Worm (Caenorhabditis elegans): Measurements from ENCODE around the gene sad-1.

sad-1 gene

DNA sequence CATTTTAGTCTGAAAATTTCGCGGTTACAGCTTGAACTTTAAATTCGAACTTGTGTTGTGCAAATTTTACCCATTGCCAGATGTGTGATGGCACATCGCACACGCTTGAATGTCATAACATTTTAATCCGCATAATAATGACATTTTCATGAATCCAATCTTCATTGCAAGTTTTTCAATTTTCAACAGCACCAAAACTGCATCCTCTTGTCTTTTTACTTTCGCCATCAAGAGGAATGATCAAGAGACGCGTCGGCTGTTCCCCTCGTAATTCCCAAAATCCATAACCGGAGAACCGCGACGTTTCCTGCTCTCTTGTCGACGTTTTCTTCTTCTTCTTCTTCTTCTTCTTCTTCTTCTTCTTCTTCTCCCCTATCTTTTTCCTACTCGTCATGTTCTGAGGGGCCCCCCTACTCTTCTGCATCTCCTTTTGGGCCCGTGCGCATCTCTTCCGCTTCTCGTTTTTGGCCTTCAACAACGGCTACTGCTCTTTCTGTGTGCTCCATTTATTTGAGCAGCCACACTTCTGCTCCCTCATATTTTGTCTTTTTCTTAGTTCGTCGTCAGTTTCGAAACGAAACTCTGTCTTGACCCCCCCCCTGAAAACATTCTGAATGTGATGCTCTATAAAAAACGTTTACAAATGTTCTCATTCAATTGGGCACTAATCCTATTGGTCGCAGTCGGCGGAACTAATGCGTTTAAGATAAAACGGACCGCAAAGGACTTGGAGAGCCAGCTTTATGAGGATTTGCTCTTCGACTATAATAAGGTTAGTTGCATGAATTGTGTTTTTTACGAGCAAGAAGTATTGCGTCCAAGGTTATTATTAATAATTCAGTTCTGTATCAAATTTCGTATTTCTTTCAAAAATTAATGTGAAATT lies 32.2 kb upstream of the sad-1 start, which contains the start of gene acr-12:
acr-12 (plus strand) TSS at position 430 of the 886 bp plus-strand sequence.
- TF ChIP-seq tbx-37 (GFP tag; conservative IDR thresholded peaks at IDR 0.05) (no peak), flt-1 (GFP tag; IDR thresholded peaks at IDR 0.05) (no peak), hnd-1 (tag; optimal IDR thresholded peaks at IDR 0.05) (no peak), hmg-4 (GFP tag; optimal IDR thresholded peaks at IDR 0.05) (peak; percentile 16)

DNA sequence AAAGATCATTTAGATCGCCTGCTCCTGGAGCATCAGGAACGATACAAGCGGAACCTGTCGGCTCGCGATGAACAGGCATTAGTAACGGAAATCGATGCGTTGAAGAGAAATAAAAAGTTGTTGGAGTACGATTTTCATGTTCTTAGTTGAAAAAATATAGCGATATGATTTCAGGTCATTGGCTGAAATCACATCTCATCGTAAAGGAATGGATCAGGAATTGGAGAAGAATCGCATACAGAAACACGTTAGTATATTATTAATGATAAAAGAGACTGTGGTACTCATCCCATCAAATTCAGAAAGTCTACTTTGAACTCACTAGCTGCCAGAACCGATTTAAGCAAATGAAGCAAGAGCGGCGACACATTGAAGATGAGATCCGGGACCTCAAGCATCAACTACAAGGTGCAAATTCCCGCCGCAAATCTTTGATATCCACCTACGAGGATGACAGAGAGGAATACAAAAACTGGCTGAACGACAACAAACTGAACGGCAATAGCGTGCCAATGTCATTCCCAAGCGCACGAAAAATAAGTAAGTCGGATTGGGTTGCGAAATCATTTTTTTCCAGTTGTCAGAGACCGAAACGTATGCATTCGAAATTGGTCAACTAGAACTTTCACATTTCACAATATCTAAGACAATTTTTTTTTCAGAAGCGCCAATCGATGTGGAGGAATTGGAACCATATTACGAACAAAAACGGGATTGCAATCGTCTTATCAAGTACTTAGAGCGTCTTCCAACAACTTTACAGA lies 29.7 kb upstream of the sad-1 start:
- no peak for TF ChIP-seq ets-7 (tag; optimal IDR thresholded peaks at IDR 0.05)
- TF ChIP-seq B0310.2 (tag; optimal IDR thresholded peaks at IDR 0.05) = no peak
- TF ChIP-seq pes-1 (GFP tag; IDR thresholded peaks at IDR 0.05) = no peak
- TF ChIP-seq tbx-37 (GFP tag; conservative IDR thresholded peaks at IDR 0.05) = no peak
- no peak for TF ChIP-seq aly-1 (tag; optimal IDR thresholded peaks at IDR 0.05)
- no peak for TF ChIP-seq scrt-1 (GFP tag; IDR thresholded peaks at IDR 0.05)

DNA sequence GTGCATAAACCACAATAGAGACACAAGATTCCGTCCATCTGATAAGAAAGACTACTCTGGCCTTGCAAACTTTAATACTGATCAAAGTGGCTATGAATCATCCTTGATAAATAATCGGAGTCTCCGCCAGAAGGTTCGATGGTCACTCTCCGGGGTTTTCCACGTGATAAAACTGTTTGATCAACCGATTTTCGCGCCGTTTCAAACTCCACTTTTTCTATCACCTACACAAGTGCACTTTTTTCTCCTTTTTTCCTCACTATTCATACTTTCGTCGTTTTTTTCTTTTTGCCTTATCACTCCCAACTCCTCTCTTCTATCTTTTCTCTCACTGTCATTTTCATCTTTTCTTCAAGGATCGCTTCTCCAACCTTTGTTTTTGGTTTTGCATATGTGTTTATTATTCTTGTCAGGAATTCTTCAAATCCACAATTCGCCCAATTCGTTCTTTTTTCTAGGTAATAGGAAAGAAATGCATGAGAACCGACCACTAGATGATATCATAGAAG lies 28.2 kb upstream of the sad-1 start, which contains the start of gene F18H3.4:
F18H3.4 (plus strand) TSS at position 459 of the 509 bp plus-strand sequence.
- no peak for TF ChIP-seq sea-1 (GFP tag; conservative IDR thresholded peaks at IDR 0.05)
- TF ChIP-seq aly-1 (tag; optimal IDR thresholded peaks at IDR 0.05) = no peak
- TF ChIP-seq scrt-1 (GFP tag; IDR thresholded peaks at IDR 0.05) = no peak
- TF ChIP-seq tra-4 (tag; optimal IDR thresholded peaks at IDR 0.05) = no peak
- TF ChIP-seq tbx-11 (GFP tag; IDR thresholded peaks at IDR 0.05) = no peak

DNA sequence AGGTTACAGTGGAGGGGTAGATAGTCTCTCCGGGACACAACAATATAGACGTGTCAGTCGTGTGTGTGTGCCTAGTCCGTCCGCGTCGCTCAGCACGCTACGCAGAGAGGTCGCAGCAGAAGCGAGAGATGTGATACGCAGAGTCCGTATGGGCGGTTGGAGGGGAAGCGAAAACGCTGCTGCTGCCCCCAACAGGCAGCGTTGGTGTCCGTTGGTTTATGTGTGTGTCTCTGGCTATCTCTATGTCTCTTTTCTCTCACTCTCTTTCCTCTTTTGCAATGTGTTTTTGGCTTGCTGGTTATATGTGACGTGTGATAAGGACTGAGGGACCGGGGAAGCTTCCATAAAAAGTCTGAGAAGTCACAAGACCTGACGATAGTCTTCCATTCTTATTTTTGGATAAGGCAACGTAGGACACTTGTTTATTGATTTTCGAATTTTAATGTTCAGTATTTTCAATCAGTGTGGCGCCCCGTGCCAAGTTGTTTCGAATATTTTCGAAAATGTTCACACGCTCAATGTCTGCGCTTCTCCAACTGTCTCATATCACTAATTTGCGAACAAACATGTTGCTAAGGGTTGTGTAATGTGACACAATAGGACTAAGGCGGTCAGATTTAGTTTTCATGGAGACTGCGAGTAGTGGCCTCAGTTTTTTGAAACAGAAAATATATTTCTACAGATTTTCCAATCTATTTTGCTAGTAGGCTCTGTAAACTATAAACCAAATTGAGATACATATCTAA lies 27.1 kb upstream of the sad-1 start, which contains the start of gene pab-2:
pab-2 (minus strand) TSS at position 69 of the 746 bp plus-strand sequence.
- peak; percentile 72 for TF ChIP-seq aly-1 (tag; optimal IDR thresholded peaks at IDR 0.05)
- peak; percentile 44 for TF ChIP-seq ets-7 (tag; optimal IDR thresholded peaks at IDR 0.05)
- TF ChIP-seq ama-1 (optimal IDR thresholded peaks at IDR 0.05) = no peak
- no peak for TF ChIP-seq sea-1 (GFP tag; conservative IDR thresholded peaks at IDR 0.05)
- TF ChIP-seq scrt-1 (GFP tag; IDR thresholded peaks at IDR 0.05) = 0 out of 2 replicates have a peak, but pooled peaks have one; percentile 43
- TF ChIP-seq pes-1 (GFP tag; IDR thresholded peaks at IDR 0.05) = peak; percentile 48; the same call in 1 of the 2 replicates
- peak; percentile 24; the same call in 1 of the 2 replicates for TF ChIP-seq flt-1 (GFP tag; IDR thresholded peaks at IDR 0.05)
- peak; percentile 87 for TF ChIP-seq hmg-4 (GFP tag; optimal IDR thresholded peaks at IDR 0.05)
- TF ChIP-seq F13C5.2 (tag; optimal IDR thresholded peaks at IDR 0.05) = peak; percentile 69

DNA sequence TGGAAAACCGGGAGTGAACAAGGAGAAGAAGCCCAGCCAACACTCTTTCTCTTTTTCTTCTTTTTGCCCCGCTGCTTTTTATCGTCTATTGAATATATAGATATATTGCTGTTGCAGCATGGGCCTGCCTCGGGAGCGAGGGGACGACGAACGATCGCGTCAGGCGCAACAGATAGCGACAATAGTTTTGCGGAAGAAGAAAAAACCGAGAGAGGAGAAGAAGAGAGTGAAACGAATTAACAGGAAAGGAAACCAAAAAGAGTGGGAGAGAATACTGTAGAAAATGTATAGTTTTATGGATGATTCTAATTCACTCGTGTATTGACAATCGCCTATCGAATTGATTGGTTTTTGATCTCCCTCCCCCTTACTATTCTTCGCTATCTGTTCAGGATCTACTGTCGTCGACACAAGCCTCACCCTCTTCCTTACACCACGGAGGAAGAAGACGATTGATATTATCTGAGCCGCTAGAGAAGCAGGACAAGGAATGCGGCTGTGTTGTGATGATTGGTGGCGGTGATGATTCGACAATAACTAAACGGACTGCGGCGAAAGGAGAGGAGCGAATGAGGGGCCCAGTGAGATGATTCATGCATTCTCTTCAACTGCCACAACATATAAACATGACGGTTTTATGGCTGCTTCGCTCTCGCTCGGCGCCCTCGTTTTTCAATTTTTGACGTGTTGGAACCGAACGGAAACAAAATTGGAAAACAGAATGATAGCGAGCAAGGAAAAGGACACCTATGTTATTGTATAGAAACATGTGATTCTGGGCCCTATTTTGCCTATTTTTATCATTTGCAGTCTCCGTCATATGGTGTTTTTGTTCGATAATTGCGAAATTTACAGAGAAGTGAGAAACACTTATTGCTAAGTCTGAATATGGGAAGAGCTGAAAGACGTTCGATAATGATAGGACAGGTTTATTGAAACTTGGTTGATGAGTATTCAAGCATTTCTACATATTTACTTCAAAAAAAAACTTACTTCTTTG lies 26.1 kb upstream of the sad-1 start:
- TF ChIP-seq flt-1 (GFP tag; IDR thresholded peaks at IDR 0.05) (no peak), ceh-36 (tag; optimal IDR thresholded peaks at IDR 0.05) (no peak), tra-4 (tag; optimal IDR thresholded peaks at IDR 0.05) (no peak), aly-1 (tag; optimal IDR thresholded peaks at IDR 0.05) (no peak), ama-1 (optimal IDR thresholded peaks at IDR 0.05) (no peak), tbx-37 (GFP tag; conservative IDR thresholded peaks at IDR 0.05) (no peak), sea-1 (GFP tag; conservative IDR thresholded peaks at IDR 0.05) (no peak), ceh-13 (GFP tag; optimal IDR thresholded peaks at IDR 0.05) (no peak)

DNA sequence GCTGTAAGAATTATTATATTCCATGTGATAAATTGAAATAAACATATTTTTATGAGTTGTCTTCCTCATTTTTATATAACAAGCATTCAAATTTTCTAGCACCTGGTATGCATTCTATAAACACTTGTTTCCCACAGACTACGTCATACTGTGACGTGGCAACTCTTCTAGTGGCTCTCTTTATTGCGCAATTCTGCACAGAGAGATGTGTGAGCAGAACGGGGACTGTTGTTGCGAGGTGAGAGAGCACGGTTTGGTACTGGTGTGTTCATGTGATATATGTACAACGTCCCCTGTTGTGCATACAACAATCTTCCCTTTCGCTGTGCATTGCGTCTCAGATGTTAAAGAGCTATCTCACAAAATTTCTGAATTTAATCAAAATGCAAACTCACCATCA lies 24.6 kb upstream of the sad-1 start:
- TF ChIP-seq ets-7 (tag; optimal IDR thresholded peaks at IDR 0.05) (no peak), sea-1 (GFP tag; conservative IDR thresholded peaks at IDR 0.05) (no peak), aly-1 (tag; optimal IDR thresholded peaks at IDR 0.05) (no peak), scrt-1 (GFP tag; IDR thresholded peaks at IDR 0.05) (no peak), ceh-13 (GFP tag; optimal IDR thresholded peaks at IDR 0.05) (no peak), ceh-36 (tag; optimal IDR thresholded peaks at IDR 0.05) (no peak), pes-1 (GFP tag; IDR thresholded peaks at IDR 0.05) (no peak), ama-1 (optimal IDR thresholded peaks at IDR 0.05) (no peak), tra-4 (tag; optimal IDR thresholded peaks at IDR 0.05) (no peak), flt-1 (GFP tag; IDR thresholded peaks at IDR 0.05) (no peak), hmg-4 (GFP tag; optimal IDR thresholded peaks at IDR 0.05) (no peak), F13C5.2 (tag; optimal IDR thresholded peaks at IDR 0.05) (no peak), tbx-11 (GFP tag; IDR thresholded peaks at IDR 0.05) (no peak), hnd-1 (tag; optimal IDR thresholded peaks at IDR 0.05) (no peak), B0310.2 (tag; optimal IDR thresholded peaks at IDR 0.05) (no peak), tbx-37 (GFP tag; conservative IDR thresholded peaks at IDR 0.05) (no peak), hmbx-1 (tag; optimal IDR thresholded peaks at IDR 0.05) (no peak)
